2 worm cellular contexts compared by ENCODE assay signal in the genomic region with DNA sequence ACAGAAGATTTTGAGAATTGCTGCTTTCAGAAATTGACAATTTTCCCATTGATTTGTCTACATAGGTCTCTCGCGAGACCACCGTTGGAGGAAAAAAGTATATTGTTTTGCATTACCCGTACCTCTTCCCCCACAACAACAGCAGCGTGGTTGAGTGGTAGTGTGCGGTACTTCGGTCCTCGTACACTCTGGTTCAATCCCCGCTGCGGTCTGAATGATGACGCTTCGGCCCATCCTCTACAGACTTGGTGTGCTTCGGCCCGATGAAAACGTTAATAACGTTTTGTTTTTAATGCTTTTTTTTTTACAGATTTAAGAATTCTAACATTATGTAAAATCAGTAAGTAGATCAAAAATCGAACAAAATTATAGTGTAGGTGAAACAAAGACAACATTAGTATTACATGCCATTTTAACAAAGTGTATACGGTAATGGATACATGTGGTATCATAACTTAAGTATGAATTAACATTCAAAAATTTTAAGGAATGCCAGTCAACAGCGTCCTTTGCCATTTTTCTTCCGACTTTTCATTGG.
A peak's percentile ranks its signal among the peaks of the same experiment; 100 is the strongest.
TF ChIP-seq lines count a peak whose summit lies in the region.

A gene (plus strand): TSS at position 488 of the 538 bp plus-strand sequence.

TF ChIP-seq in whole organism, L4 larva, 104 proteins besides CTCF, POLR2A, EP300 and RAD21 (continued from another document):
- TF ChIP-seq duxl-1 (tag; optimal IDR thresholded peaks at IDR 0.05; lab: Kevin White, UChicago; ENCODE audit: poor library complexity) (peak; percentile 67), nhr-237 (tag; optimal IDR thresholded peaks at IDR 0.05; lab: Kevin White, UChicago) (no peak), egl-43 (GFP tag; IDR thresholded peaks at IDR 0.05; lab: Robert Waterston, UW) (peak; percentile 85), ctbp-1 (GFP tag; IDR thresholded peaks at IDR 0.05; lab: Robert Waterston, UW) (peak; percentile 64; the same call in 1 of the 2 replicates), snpc-1.2 (GFP tag; IDR thresholded peaks at IDR 0.05; lab: Robert Waterston, UW) (peak; percentile 68), mes-2 (tag; optimal IDR thresholded peaks at IDR 0.05; lab: Kevin White, UChicago; ENCODE audit: poor library complexity, severe bottlenecking) (peak; percentile 79), nhr-76 (tag; optimal IDR thresholded peaks at IDR 0.05; lab: Kevin White, UChicago) (no peak), fos-1 (tag; optimal IDR thresholded peaks at IDR 0.05; lab: Kevin White, UChicago) (no peak), gei-8 (GFP tag; optimal IDR thresholded peaks at IDR 0.05; lab: Kevin White, UChicago) (no peak), F26F4.8 (GFP tag; conservative IDR thresholded peaks at IDR 0.05; lab: Robert Waterston, UW) (0 out of 2 replicates have a peak, but pooled peaks have one; percentile 37)

TF ChIP-seq in whole organism, late embryonic, 69 proteins besides CTCF, POLR2A, EP300 and RAD21 (continued from another document):
- TF ChIP-seq Y22D7AL.16 (tag; optimal IDR thresholded peaks at IDR 0.05; lab: Kevin White, UChicago) (peak; percentile 37), sdc-2 (tag; optimal IDR thresholded peaks at IDR 0.05; lab: Kevin White, UChicago) (peak; percentile 63), nfya-1 (tag; optimal IDR thresholded peaks at IDR 0.05; lab: Kevin White, UChicago) (peak; percentile 22), ceh-2 (tag; optimal IDR thresholded peaks at IDR 0.05; lab: Kevin White, UChicago) (peak; percentile 28), npax-4 (tag; optimal IDR thresholded peaks at IDR 0.05; lab: Kevin White, UChicago) (no peak)
